Worm (Caenorhabditis elegans) whole organism, L1 larva: ENCODE measurements around the gene F56D6.21.
A peak's percentile ranks its signal among the peaks of the same experiment; 100 is the strongest.

ENCODE experiments used
- F16B12.6 ChIP-seq: fragments of 150-350 bp; optimal IDR thresholded peaks from 2 replicates; lab custom pipeline; 2014; ENCODE audit warnings: missing biosample characterization, missing genetic modification characterization
- Y116A8C.19 ChIP-seq: sonication (generic microtip); optimal IDR thresholded peaks from 2 replicates; lab custom pipeline; 2016; ENCODE audit warnings: missing compliant biosample characterization, missing genetic modification characterization, borderline replicate concordance
- aly-2 ChIP-seq: fragments of 150-350 bp; optimal IDR thresholded peaks from 2 replicates; lab custom pipeline; 2014; ENCODE audit warnings: missing biosample characterization, missing genetic modification characterization
- blmp-1 ChIP-seq: fragments of 150-350 bp; optimal IDR thresholded peaks from 2 replicates; lab custom pipeline; 2014; ENCODE audit warnings: missing biosample characterization, missing genetic modification characterization
- ceh-8 ChIP-seq: fragments of 200-800 bp; sonication (Bioruptor generic); optimal IDR thresholded peaks from 2 replicates; lab custom pipeline; 2018; ENCODE audit warnings: mild to moderate bottlenecking, missing genetic modification characterization, moderate library complexity, missing compliant biosample characterization
- dsc-1 ChIP-seq: sonication (generic microtip); optimal IDR thresholded peaks from 2 replicates; lab custom pipeline; 2016; ENCODE audit warnings: mild to moderate bottlenecking, missing genetic modification characterization, missing compliant biosample characterization
- efl-1 ChIP-seq, 4 experiments: fragments of 150-350 bp; optimal IDR thresholded peaks in 3 of 4; peaks in 1 of 4; 1 replicate in 1 of 4; 2 replicates in 3 of 4; lab custom pipeline; 2014; ENCODE audit warnings: missing biosample characterization in 2 of 4, missing genetic modification characterization in 2 of 4, missing genetic modification reagents in 2 of 4
- efl-3 ChIP-seq: fragments of 200-800 bp; sonication (Bioruptor generic); optimal IDR thresholded peaks from 2 replicates; lab custom pipeline; 2018; ENCODE audit warnings: mild to moderate bottlenecking, missing genetic modification characterization, missing compliant biosample characterization
- egl-13 ChIP-seq: sonication (generic microtip); optimal IDR thresholded peaks from 2 replicates; lab custom pipeline; 2016; ENCODE audit warnings: missing genotype, missing genetic modification reagents, missing genetic modification characterization, missing compliant biosample characterization
- egl-27 ChIP-seq, 2 experiments: fragments of 150-350 bp in 1 of 2; sonication (generic microtip); optimal IDR thresholded peaks; 3 replicates each; lab custom pipeline; 2017 to 2018; ENCODE audit warnings: missing biosample characterization in 2 of 2, missing genetic modification characterization in 2 of 2, missing genetic modification reagents in 2 of 2
- elt-2 ChIP-seq: sonication (generic microtip); optimal IDR thresholded peaks from 2 replicates; lab custom pipeline; 2016; ENCODE audit warnings: missing genetic modification characterization, mild to moderate bottlenecking, inconsistent platforms, missing compliant biosample characterization, missing genetic modification reagents
- fkh-4 ChIP-seq: sonication (generic microtip); optimal IDR thresholded peaks from 2 replicates; lab custom pipeline; 2016; ENCODE audit warnings: missing compliant biosample characterization, missing genetic modification characterization, borderline replicate concordance
- hpl-2 ChIP-seq: fragments of 150-350 bp; optimal IDR thresholded peaks from 2 replicates; lab custom pipeline; 2014; ENCODE audit warnings: missing biosample characterization, missing genetic modification reagents, missing genetic modification characterization
- irx-1 ChIP-seq: sonication (generic microtip); optimal IDR thresholded peaks from 2 replicates; lab custom pipeline; 2016; ENCODE audit warnings: missing genetic modification characterization, missing compliant biosample characterization
- isw-1 ChIP-seq: fragments of 200-800 bp; sonication (Bioruptor generic); IDR thresholded peaks from 2 replicates; pipeline ENCODE4 v1.3.6; 2022; ENCODE audit warnings: missing genetic modification characterization, missing compliant biosample characterization
- jun-1 ChIP-seq: fragments of 150-350 bp; optimal IDR thresholded peaks from 2 replicates; lab custom pipeline; 2014; ENCODE audit warnings: missing biosample characterization, missing genetic modification reagents, missing genetic modification characterization
- lin-13 ChIP-seq: fragments of 150-350 bp; optimal IDR thresholded peaks from 2 replicates; lab custom pipeline; 2014; ENCODE audit warnings: missing biosample characterization, missing genetic modification reagents, missing genetic modification characterization
- lin-35 ChIP-seq, 2 experiments: fragments of 150-350 bp; optimal IDR thresholded peaks; 2 replicates each; lab custom pipeline; 2014; ENCODE audit warnings: missing biosample characterization in 2 of 2, missing genetic modification characterization in 2 of 2, missing genetic modification reagents in 2 of 2
- lin-39 ChIP-seq: fragments of 150-350 bp; optimal IDR thresholded peaks from 2 replicates; lab custom pipeline; 2014; ENCODE audit warnings: missing biosample characterization, missing genetic modification reagents, missing genetic modification characterization
- lir-3 ChIP-seq: sonication (generic microtip); optimal IDR thresholded peaks from 2 replicates; lab custom pipeline; 2016; ENCODE audit warnings: mild to moderate bottlenecking, missing genetic modification characterization, moderate library complexity, missing compliant biosample characterization; ENCODE audit not compliant: poor library complexity
- lsy-2 ChIP-seq, 2 experiments: fragments of 150-350 bp; optimal IDR thresholded peaks; 2 replicates each; lab custom pipeline; 2014; ENCODE audit warnings: missing biosample characterization in 2 of 2, missing genetic modification characterization in 2 of 2
- mdl-1 ChIP-seq, 2 experiments: fragments of 150-350 bp; optimal IDR thresholded peaks; 2 replicates each; lab custom pipeline; 2014 to 2017; ENCODE audit warnings: missing biosample characterization in 2 of 2, missing genetic modification characterization in 2 of 2, inconsistent platforms in 1 of 2
- mep-1 ChIP-seq: fragments of 150-350 bp; optimal IDR thresholded peaks from 2 replicates; lab custom pipeline; 2014; ENCODE audit warnings: missing biosample characterization, missing genetic modification characterization
- nhr-20 ChIP-seq: sonication (generic microtip); optimal IDR thresholded peaks from 2 replicates; lab custom pipeline; 2016; ENCODE audit warnings: mild to moderate bottlenecking, missing genetic modification characterization, missing compliant biosample characterization
- nhr-237 ChIP-seq: fragments of 150-350 bp; optimal IDR thresholded peaks from 2 replicates; lab custom pipeline; 2014; ENCODE audit warnings: missing biosample characterization, missing genetic modification characterization
- nhr-28 ChIP-seq: fragments of 150-350 bp; optimal IDR thresholded peaks from 2 replicates; lab custom pipeline; 2014; ENCODE audit warnings: missing biosample characterization, missing genetic modification characterization
- nhr-76 ChIP-seq: sonication (generic microtip); optimal IDR thresholded peaks from 2 replicates; lab custom pipeline; 2017; ENCODE audit warnings: missing biosample characterization, missing genetic modification characterization
- nhr-77 ChIP-seq: fragments of 150-350 bp; optimal IDR thresholded peaks from 2 replicates; lab custom pipeline; 2014; ENCODE audit warnings: missing biosample characterization, missing genetic modification characterization
- nhr-90 ChIP-seq: sonication (generic microtip); optimal IDR thresholded peaks from 2 replicates; lab custom pipeline; 2016; ENCODE audit warnings: mild to moderate bottlenecking, missing genetic modification characterization, missing compliant biosample characterization; ENCODE audit not compliant: poor library complexity
- pag-3 ChIP-seq: sonication (generic microtip); optimal IDR thresholded peaks from 2 replicates; lab custom pipeline; 2017; ENCODE audit warnings: missing genetic modification characterization, mild to moderate bottlenecking, missing compliant biosample characterization, antibody characterized with exemption, borderline replicate concordance; ENCODE audit not compliant: insufficient read depth
- pax-3 ChIP-seq: fragments of 200-800 bp; sonication (Bioruptor generic); optimal IDR thresholded peaks from 2 replicates; lab custom pipeline; 2018; ENCODE audit warnings: mild to moderate bottlenecking, missing genetic modification characterization, moderate library complexity, missing compliant biosample characterization
- pqm-1 ChIP-seq: sonication (generic microtip); optimal IDR thresholded peaks from 3 replicates; lab custom pipeline; 2017; ENCODE audit warnings: missing biosample characterization, missing genetic modification characterization
- skn-1 ChIP-seq: fragments of 150-350 bp; optimal IDR thresholded peaks from 2 replicates; lab custom pipeline; 2014; ENCODE audit warnings: missing biosample characterization, missing genetic modification characterization
- tlp-1 ChIP-seq: fragments of 150-350 bp; optimal IDR thresholded peaks from 2 replicates; lab custom pipeline; 2014; ENCODE audit warnings: missing biosample characterization, missing genetic modification characterization
- unc-30 ChIP-seq: sonication (generic microtip); optimal IDR thresholded peaks from 2 replicates; lab custom pipeline; 2017; ENCODE audit warnings: missing biosample characterization, missing genetic modification characterization
- unc-86 ChIP-seq: sonication (generic microtip); optimal IDR thresholded peaks from 2 replicates; lab custom pipeline; 2016; ENCODE audit warnings: missing genetic modification characterization, missing compliant biosample characterization
- zip-4 ChIP-seq: fragments of 200-800 bp; sonication (Bioruptor generic); optimal IDR thresholded peaks from 2 replicates; lab custom pipeline; 2018; ENCODE audit warnings: mild to moderate bottlenecking, missing genetic modification characterization, moderate library complexity, missing compliant biosample characterization

F56D6.21 gene

DNA sequence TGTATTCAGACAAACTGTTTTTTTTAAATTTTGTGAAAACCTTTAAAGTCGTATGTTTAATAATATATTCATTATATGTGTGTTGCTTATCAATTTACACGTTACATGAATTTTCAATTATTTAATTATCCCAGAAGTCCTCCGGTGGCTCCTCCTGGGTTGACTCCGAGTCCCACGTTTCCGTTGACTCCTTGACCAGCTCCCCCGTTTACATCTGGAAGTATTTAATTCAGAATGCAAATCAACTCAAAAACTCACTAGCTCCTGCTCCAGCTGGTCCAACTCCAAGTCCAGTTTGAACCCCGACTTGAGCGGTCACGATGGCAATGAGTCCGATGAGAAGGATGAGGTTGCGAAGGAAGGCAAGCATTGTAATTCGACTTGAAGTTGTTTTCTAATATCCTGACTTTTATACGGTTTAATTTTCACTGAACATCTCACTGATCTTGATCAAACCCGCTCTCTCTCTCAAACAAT is 10.7 kb upstream of the F56D6.21 start, which contains the start of gene F56D6.8:
TSS of gene F56D6.8 (minus strand) at position 427 of the 477 bp plus-strand sequence.
- TF ChIP-seq fkh-4 (tag; lab: Kevin White, UChicago): peak; percentile 45
- TF ChIP-seq lin-39 (tag; lab: Kevin White, UChicago): no peak
- no peak for TF ChIP-seq egl-13 (tag; lab: Kevin White, UChicago)
- TF ChIP-seq F16B12.6 (tag; lab: Kevin White, UChicago): no peak
- no peak for TF ChIP-seq lin-13 (GFP tag; lab: Kevin White, UChicago)
- TF ChIP-seq dsc-1 (tag; lab: Kevin White, UChicago): peak; percentile 75
- no peak for TF ChIP-seq pag-3 (tag; lab: Kevin White, UChicago)
- TF ChIP-seq lin-35 (GFP tag; optimal IDR thresholded peaks at IDR 0.05; lab: Kevin White, UChicago): no peak
- TF ChIP-seq pax-3 (tag; lab: Kevin White, UChicago): no peak
- no peak for TF ChIP-seq lir-3
- TF ChIP-seq nhr-76: no peak
- no peak for TF ChIP-seq nhr-237 (tag; lab: Kevin White, UChicago)
- TF ChIP-seq efl-1 (optimal IDR thresholded peaks at IDR 0.05; lab: Kevin White, UChicago): no peak
- TF ChIP-seq efl-1 (GFP tag; optimal IDR thresholded peaks at IDR 0.05 in 1 of 2; lab: Kevin White, UChicago): peak in 1 of 2 experiments; percentile 67
- no peak for TF ChIP-seq Y116A8C.19 (tag; lab: Kevin White, UChicago)

DNA sequence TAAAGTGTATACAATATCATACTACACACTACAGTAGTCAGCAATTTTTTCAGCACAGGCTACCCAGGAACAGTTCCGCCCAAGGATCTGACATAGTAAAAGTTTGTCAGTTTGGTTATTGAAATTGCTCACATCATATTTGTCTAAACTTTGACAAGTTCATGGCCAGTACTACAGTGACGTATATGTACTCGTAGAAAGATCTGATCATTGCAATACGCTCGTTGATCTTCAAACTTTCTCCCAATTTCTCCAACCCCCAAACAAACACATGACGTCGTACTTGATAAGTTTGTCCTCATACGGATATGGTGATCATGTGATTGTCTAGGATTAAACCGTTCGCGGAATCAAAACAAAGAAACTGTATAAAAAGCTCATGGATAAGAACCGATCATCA is 9.9 kb upstream of the F56D6.21 start, which contains the start of gene dct-8:
TSS of gene dct-8 (plus strand) at position 301 of the 400 bp plus-strand sequence.
- TF ChIP-seq efl-3 (GFP tag; lab: Kevin White, UChicago): no peak
- TF ChIP-seq blmp-1 (tag; lab: Kevin White, UChicago): peak; percentile 40

DNA sequence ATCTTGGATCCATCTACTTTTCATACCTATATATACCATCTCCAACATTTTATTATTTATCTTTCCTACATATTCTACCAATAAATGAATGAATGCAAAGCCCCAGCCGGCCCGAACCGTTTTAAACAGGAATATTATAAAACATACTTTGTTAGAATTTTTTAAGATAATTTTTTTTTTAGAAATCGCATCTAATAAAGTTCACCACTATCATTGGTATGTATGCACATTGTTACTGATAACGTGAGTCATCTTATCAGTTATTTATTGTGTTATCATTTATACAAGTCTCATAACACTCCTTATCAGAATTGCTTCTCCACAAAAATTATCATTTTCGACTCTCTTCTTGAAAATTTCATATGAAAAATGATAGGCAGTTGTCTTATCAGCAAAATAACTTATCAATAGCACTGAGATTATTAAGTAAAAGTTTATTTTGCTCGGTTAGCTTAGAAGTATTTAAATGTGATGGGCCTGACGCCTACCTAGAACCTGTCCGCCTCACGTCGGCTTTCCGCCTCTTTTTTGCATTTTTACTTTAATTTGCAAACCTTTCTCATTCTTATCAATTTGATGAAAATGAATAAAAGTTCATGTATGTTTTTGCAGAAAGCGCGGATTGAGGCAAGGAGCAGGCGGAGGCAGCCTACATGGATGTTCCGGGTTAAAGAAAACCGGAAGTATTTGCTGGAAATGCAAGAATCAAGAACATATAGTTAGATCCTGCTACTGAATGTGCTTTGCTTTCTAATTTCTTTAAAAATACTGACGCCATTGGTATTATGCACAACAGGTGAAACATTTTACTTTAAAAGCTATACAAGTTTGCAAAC is 4.8 kb upstream of the F56D6.21 start, which contains the start of gene srz-62:
TSS of gene srz-62 (plus strand) at position 786 of the 836 bp plus-strand sequence.
- no peak for TF ChIP-seq mdl-1 (tag; optimal IDR thresholded peaks at IDR 0.05; lab: Kevin White, UChicago)
- TF ChIP-seq hpl-2: peak; percentile 5
- TF ChIP-seq nhr-20 (tag; lab: Kevin White, UChicago): peak; percentile 32
- no peak for TF ChIP-seq skn-1
- TF ChIP-seq nhr-28 (tag; lab: Kevin White, UChicago): no peak
- TF ChIP-seq mep-1: no peak
- no peak for TF ChIP-seq nhr-77 (tag; lab: Kevin White, UChicago)
- TF ChIP-seq efl-1 (optimal IDR thresholded peaks at IDR 0.05; lab: Kevin White, UChicago): no peak
- peak in 1 of 2 experiments; percentile 78 for TF ChIP-seq efl-1 (GFP tag; optimal IDR thresholded peaks at IDR 0.05 in 1 of 2; lab: Kevin White, UChicago)
- TF ChIP-seq zip-4 (GFP tag; lab: Kevin White, UChicago): no peak
- TF ChIP-seq unc-30: no peak
- no peak for TF ChIP-seq lir-3
- peak; percentile 68 for TF ChIP-seq pax-3 (tag; lab: Kevin White, UChicago)
- no peak for TF ChIP-seq unc-86 (tag; lab: Kevin White, UChicago)
- no peak for TF ChIP-seq isw-1
- TF ChIP-seq egl-13 (tag; lab: Kevin White, UChicago): peak; percentile 43
- TF ChIP-seq lsy-2 (tag; optimal IDR thresholded peaks at IDR 0.05; lab: Kevin White, UChicago): peak in 1 of 2 experiments; percentile 61
- peak in 1 of 2 experiments; percentile 23 for TF ChIP-seq egl-27 (tag; optimal IDR thresholded peaks at IDR 0.05; lab: Kevin White, UChicago)
- TF ChIP-seq irx-1 (tag; lab: Kevin White, UChicago): no peak
- no peak for TF ChIP-seq lin-13 (GFP tag; lab: Kevin White, UChicago)
- peak; percentile 97 for TF ChIP-seq jun-1
- TF ChIP-seq nhr-90 (tag; lab: Kevin White, UChicago): peak; percentile 40
- peak; percentile 100 for TF ChIP-seq elt-2 (tag; lab: Kevin White, UChicago)
- TF ChIP-seq ceh-8 (GFP tag; lab: Kevin White, UChicago): no peak
- no peak for TF ChIP-seq pag-3 (tag; lab: Kevin White, UChicago)
- TF ChIP-seq lin-39 (tag; lab: Kevin White, UChicago): no peak
- TF ChIP-seq tlp-1 (tag; lab: Kevin White, UChicago): peak; percentile 92
- TF ChIP-seq aly-2: no peak
- peak in 1 of 2 experiments; percentile 56 for TF ChIP-seq lin-35 (GFP tag; optimal IDR thresholded peaks at IDR 0.05; lab: Kevin White, UChicago)
- TF ChIP-seq pqm-1 (tag; lab: Kevin White, UChicago): peak; percentile 100
